Fruit fly (Drosophila melanogaster) whole organism: Measurements from ENCODE around the gene eIF3i.

Experiments used
- CG8478 ChIP-seq: fragments of >200 bp; optimal IDR thresholded peaks from 2 replicates; lab custom pipeline; 2018; ENCODE audit warnings: inconsistent platforms
- Dll ChIP-seq: fragments of >200 bp; optimal IDR thresholded peaks from 2 replicates; lab custom pipeline; 2017
- EcR ChIP-seq, 2 experiments: fragments of >200 bp; optimal IDR thresholded peaks; 2 replicates each; lab custom pipeline; 2017; ENCODE audit warnings: missing biosample characterization in 2 of 2, missing genetic modification characterization in 2 of 2, missing genetic modification reagents in 2 of 2
- pan ChIP-seq: fragments of >200 bp; optimal IDR thresholded peaks from 2 replicates; lab custom pipeline; 2017
- psq ChIP-seq: fragments of >200 bp; optimal IDR thresholded peaks from 2 replicates; lab custom pipeline; 2017
- usp ChIP-seq: fragments of >200 bp; optimal IDR thresholded peaks from 2 replicates; lab custom pipeline; 2017; ENCODE audit warnings: missing biosample characterization, missing genetic modification characterization, mixed read lengths

Gene eIF3i

dm6 chr2L:4981278-4981966 lies 13.8 kb upstream of the eIF3i start, which contains the start of the genes CG8892 and CG34126:
Gene CG8892 (minus strand): TSS chr2L:4981592.
Gene CG34126 (plus strand): TSS chr2L:4981614.
- TF ChIP-seq psq (no peak), pan (lab: Kevin White, UChicago) (no peak), usp (GFP tag; lab: Kevin White, UChicago) (no peak), EcR (GFP tag; optimal IDR thresholded peaks at IDR 0.05; lab: Kevin White, UChicago) (no peak), Dll (lab: Kevin White, UChicago) (no peak), CG8478 (no peak)

- TF ChIP-seq pan (lab: Kevin White, UChicago) = no peak
- TF ChIP-seq usp (GFP tag; lab: Kevin White, UChicago) = no peak
- no peak for TF ChIP-seq CG8478
Observed at dm6 chr2L:4979138-4979537, 11.6 kb upstream of the eIF3i start, which contains the start of gene CG8891. Gene CG8891 (minus strand): TSS chr2L:4979379.

- no peak for TF ChIP-seq Dll (lab: Kevin White, UChicago)
- no peak for TF ChIP-seq psq
- no peak for TF ChIP-seq pan (lab: Kevin White, UChicago)
- TF ChIP-seq EcR (GFP tag; optimal IDR thresholded peaks at IDR 0.05; lab: Kevin White, UChicago) = no peak
- TF ChIP-seq CG8478 = no peak
- TF ChIP-seq usp (GFP tag; lab: Kevin White, UChicago) = no peak
Observed at dm6 chr2L:4976988-4977551, 9.5 kb upstream of the eIF3i start, which contains the start of the genes Gmd and CG3792. Gene Gmd (minus strand): TSS chr2L:4977023. Gene CG3792 (plus strand): TSS chr2L:4977312.

- TF ChIP-seq EcR (GFP tag; optimal IDR thresholded peaks at IDR 0.05; lab: Kevin White, UChicago) = no peak
- TF ChIP-seq pan (lab: Kevin White, UChicago) = no peak
- no peak for TF ChIP-seq psq
- no peak for TF ChIP-seq usp (GFP tag; lab: Kevin White, UChicago)
Observed at dm6 chr2L:4973731-4974415, 6.3 kb upstream of the eIF3i start, which contains the start of gene mRpL28. Gene mRpL28 (plus strand): TSS chr2L:4973976.

- TF ChIP-seq Dll (lab: Kevin White, UChicago) (no peak), EcR (GFP tag; optimal IDR thresholded peaks at IDR 0.05; lab: Kevin White, UChicago) (no peak), CG8478 (no peak), usp (GFP tag; lab: Kevin White, UChicago) (no peak), psq (no peak), pan (lab: Kevin White, UChicago) (no peak)
Observed at dm6 chr2L:4971329-4971798, 3.8 kb upstream of the eIF3i start, which contains the start of gene CG14043. Gene CG14043 (plus strand): TSS chr2L:4971702.

DNA sequence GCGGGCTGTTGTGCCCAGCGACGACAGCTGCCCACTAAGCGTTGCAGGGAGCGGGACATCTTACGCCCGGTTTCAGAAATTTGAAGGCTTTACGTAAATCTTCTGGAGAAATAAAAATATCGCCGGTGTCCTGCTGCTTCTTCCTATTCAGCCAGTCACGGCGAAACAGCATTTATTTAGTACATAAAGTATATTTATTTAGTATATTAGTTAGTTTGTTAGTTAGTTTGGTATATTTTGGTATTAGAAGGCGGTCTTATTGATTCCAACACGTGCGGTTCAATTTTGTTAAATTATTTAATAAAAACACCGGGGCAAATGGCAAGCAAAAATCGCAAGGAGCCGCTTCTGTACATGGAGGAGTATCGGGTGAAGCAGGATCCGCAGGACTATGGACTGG lies 1.2 kb upstream of the eIF3i start, which contains the start of the genes Scox and Polr1C:
TSS of gene Scox (minus strand) at position 169 of the 400 bp plus-strand sequence.
TSS of gene Polr1C (plus strand) at position 238 of the 400 bp plus-strand sequence.
- TF ChIP-seq EcR (GFP tag; optimal IDR thresholded peaks at IDR 0.05; lab: Kevin White, UChicago) (no peak), pan (lab: Kevin White, UChicago) (no peak), CG8478 (no peak), Dll (lab: Kevin White, UChicago) (no peak), usp (GFP tag; lab: Kevin White, UChicago) (no peak), psq (no peak)

DNA sequence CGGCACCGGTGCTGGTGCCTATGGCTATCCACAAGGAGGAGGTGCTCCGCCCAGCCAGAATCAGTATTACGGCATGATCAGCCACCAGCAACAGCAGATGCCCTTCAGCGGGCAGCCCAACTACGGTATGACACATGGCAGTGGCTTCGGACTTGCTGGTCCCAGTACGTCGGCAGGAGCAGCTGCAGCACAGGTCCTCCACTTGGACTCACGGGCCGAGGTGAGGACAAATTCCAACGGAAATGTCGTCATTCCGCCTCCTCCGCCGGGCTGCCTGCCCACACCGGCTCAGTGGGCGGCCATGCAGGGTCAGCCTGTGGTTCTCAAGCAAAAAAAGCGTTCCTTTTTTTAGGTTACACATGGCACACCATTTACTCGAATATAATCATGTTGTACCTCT lies 1.7 kb downstream of the eIF3i start:
- TF ChIP-seq psq = no peak
- no peak for TF ChIP-seq CG8478
- no peak for TF ChIP-seq usp (GFP tag; lab: Kevin White, UChicago)
- no peak for TF ChIP-seq Dll (lab: Kevin White, UChicago)
- TF ChIP-seq EcR (GFP tag; optimal IDR thresholded peaks at IDR 0.05; lab: Kevin White, UChicago) = no peak
- no peak for TF ChIP-seq pan (lab: Kevin White, UChicago)

- TF ChIP-seq EcR (GFP tag; optimal IDR thresholded peaks at IDR 0.05; lab: Kevin White, UChicago) = no peak
Observed at dm6 chr2L:4965420-4965819, 2.2 kb downstream of the eIF3i start, which contains the start of gene CG34125. Gene CG34125 (plus strand): TSS chr2L:4965673.

DNA sequence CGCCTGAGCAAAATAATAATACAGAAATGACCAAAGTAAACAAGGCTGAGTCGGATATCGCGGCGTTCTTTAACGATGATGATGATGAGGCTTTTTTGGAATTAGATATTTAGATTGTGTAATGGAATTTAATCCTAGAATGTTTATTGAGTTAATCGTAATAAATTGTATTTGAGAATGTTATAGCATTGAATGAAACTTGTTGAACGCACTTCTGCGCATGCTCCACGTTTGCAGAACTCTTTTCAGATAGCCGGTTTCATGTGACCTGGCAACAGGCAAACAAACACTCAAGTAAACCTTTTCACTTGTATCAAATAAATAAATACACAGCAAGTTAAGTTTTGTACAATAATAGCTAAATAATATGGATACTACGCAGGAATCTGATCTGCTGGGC lies 9.5 kb downstream of the eIF3i start, which contains the start of gene CG34124:
TSS of gene CG34124 (plus strand) at position 301 of the 400 bp plus-strand sequence.
- TF ChIP-seq CG8478 (no peak), EcR (GFP tag; optimal IDR thresholded peaks at IDR 0.05; lab: Kevin White, UChicago) (no peak), Dll (lab: Kevin White, UChicago) (no peak), psq (no peak), usp (GFP tag; lab: Kevin White, UChicago) (no peak), pan (lab: Kevin White, UChicago) (no peak)

- TF ChIP-seq CG8478 = no peak
Observed at dm6 chr2L:4955094-4955823, 12.3 kb downstream of the eIF3i start, which contains the start of the genes Jon25Bi and Marcal1. Gene Jon25Bi (minus strand): TSS chr2L:4955144. Gene Marcal1 (plus strand): TSS chr2L:4955509.

DNA sequence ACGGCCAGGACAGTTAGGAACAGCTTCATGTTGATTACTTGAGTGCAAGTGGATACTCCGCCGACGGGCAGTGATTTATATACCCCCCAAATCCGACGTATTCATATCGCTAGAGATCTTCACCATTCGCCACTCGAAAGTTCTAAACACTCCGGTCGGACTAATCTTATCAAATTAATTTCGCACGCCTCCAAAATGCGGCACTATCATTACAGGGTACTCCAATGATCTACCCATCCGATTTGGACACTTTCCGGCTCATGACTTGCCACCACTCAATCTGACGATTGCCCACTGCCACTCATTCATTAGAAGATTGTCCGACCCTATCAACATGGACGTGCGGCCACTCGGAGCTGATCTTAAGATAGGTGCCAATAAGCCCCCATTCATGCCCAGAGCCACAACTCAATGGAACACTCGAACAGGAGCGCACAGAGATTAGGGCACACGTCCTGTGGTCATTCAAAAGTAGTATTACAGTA lies 14.4 kb downstream of the eIF3i start, which contains the start of gene Jon25Bii:
TSS of gene Jon25Bii (minus strand) at position 51 of the 485 bp plus-strand sequence.
- TF ChIP-seq EcR (GFP tag; optimal IDR thresholded peaks at IDR 0.05; lab: Kevin White, UChicago) (no peak), pan (lab: Kevin White, UChicago) (no peak), psq (no peak), usp (GFP tag; lab: Kevin White, UChicago) (no peak), CG8478 (no peak), Dll (lab: Kevin White, UChicago) (no peak)
